Fruit fly (Drosophila melanogaster): ENCODE measurements around the gene SMC6.

dm6 chr3R:24205935-24206334, 12.7 kb upstream of the SMC6 start:
- TF ChIP-seq Myc (optimal IDR thresholded peaks at IDR 0.05) (no peak), insv (optimal IDR thresholded peaks at IDR 0.05) (no peak)
